Fruit fly (Drosophila melanogaster): ENCODE data around the gene CG12708.
A peak's percentile ranks its signal among the peaks of the same experiment; 100 is the strongest.

The CG12708 gene

DNA sequence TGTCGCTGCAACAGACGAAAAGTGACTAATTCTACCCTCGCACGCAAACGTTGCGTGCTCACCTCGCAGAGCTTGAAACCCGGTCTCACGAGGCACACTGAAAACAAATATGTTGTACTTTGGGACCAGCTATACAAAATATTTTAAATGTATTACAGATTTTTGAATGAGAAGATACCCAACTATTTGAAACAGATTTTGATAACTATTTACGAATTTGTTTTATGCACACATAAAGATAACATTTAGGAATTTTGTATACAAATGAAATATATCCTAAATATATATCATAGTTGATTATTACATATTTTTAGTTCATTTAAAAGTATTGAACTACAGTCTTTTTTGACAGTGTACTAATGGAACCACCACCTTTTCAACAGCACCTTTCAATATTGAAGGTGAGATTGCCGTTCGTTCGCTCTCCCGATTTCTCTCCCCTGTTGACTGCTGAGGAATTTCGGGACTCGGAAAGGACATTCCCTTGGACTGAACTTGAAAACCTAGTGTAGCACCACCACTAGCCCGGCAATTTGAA, 4.2 kb upstream of the CG12708 start, which contains the start of gene CG15646 (continued):
- peak; percentile 55 for TF ChIP-seq ssp (GFP tag; IDR thresholded peaks at IDR 0.05)
- TF ChIP-seq CG6683 (GFP tag; optimal IDR thresholded peaks at IDR 0.05) = no peak
- TF ChIP-seq lmd (GFP tag; IDR thresholded peaks at IDR 0.05) = peak; percentile 69; the same call in 1 of the 2 replicates
- no peak for TF ChIP-seq al (GFP tag; IDR thresholded peaks at IDR 0.05)
- peak; percentile 22 for TF ChIP-seq run (tag; optimal IDR thresholded peaks at IDR 0.05)
- TF ChIP-seq NFAT (GFP tag; IDR thresholded peaks at IDR 0.05) = 0 out of 2 replicates have a peak, but pooled peaks have one; percentile 6
- no peak for TF ChIP-seq cad (GFP tag; optimal IDR thresholded peaks at IDR 0.05)
- TF ChIP-seq Oli (tag; optimal IDR thresholded peaks at IDR 0.05) = peak; percentile 72
- TF ChIP-seq CG4820 (GFP tag; optimal IDR thresholded peaks at IDR 0.05) = peak; percentile 68
- TF ChIP-seq CG8359 (GFP tag; optimal IDR thresholded peaks at IDR 0.05; ENCODE audit: borderline replicate concordance) = peak; percentile 59
- peak; percentile 31 for TF ChIP-seq stwl (tag; optimal IDR thresholded peaks at IDR 0.05)
- TF ChIP-seq NC2α (GFP tag; optimal IDR thresholded peaks at IDR 0.05) = no peak
- no peak for TF ChIP-seq NfI (GFP tag; optimal IDR thresholded peaks at IDR 0.05)
- 0 out of 2 replicates have a peak, but pooled peaks have one; percentile 23 for TF ChIP-seq Rfx (GFP tag; IDR thresholded peaks at IDR 0.05)
- no peak for TF ChIP-seq sna (GFP tag; IDR thresholded peaks at IDR 0.05; ENCODE audit: partially characterized antibody)
- TF ChIP-seq H2.0 (GFP tag; IDR thresholded peaks at IDR 0.05) = no peak
- no peak for TF ChIP-seq prd (optimal IDR thresholded peaks at IDR 0.05)
- TF ChIP-seq prd (GFP tag; IDR thresholded peaks at IDR 0.05) = peak; percentile 85
- no peak for TF ChIP-seq so (GFP tag; IDR thresholded peaks at IDR 0.05)
- peak; percentile 65 for TF ChIP-seq sqz (GFP tag; optimal IDR thresholded peaks at IDR 0.05)
- TF ChIP-seq CG6689 (GFP tag; IDR thresholded peaks at IDR 0.05) = peak; percentile 84
- no peak for TF ChIP-seq CG34376 (GFP tag; optimal IDR thresholded peaks at IDR 0.05)
- TF ChIP-seq vnd (GFP tag; IDR thresholded peaks at IDR 0.05; ENCODE audit: partially characterized antibody) = no peak
- TF ChIP-seq dysf (GFP tag; IDR thresholded peaks at IDR 0.05) = peak; percentile 63; the same call in 2 of the 3 replicates
- peak; percentile 97 for TF ChIP-seq dmrt11E (tag; optimal IDR thresholded peaks at IDR 0.05)
- TF ChIP-seq CG3407 (GFP tag; optimal IDR thresholded peaks at IDR 0.05) = peak; percentile 60
- TF ChIP-seq ERR (GFP tag; optimal IDR thresholded peaks at IDR 0.05) = no peak
- peak; percentile 78 for TF ChIP-seq dmrt99B (tag; optimal IDR thresholded peaks at IDR 0.05)
- peak; percentile 66 for TF ChIP-seq tin (GFP tag; optimal IDR thresholded peaks at IDR 0.05)
- no peak for TF ChIP-seq emc (GFP tag; optimal IDR thresholded peaks at IDR 0.05)
- peak; percentile 98 for TF ChIP-seq CG18476 (GFP tag; optimal IDR thresholded peaks at IDR 0.05)
- peak; percentile 75 for TF ChIP-seq fd96Cb (tag; optimal IDR thresholded peaks at IDR 0.05)
- peak; percentile 58 for TF ChIP-seq CG15479 (GFP tag; optimal IDR thresholded peaks at IDR 0.05)
- no peak for TF ChIP-seq btn (GFP tag; optimal IDR thresholded peaks at IDR 0.05)
- no peak for TF ChIP-seq CG15073 (GFP tag; optimal IDR thresholded peaks at IDR 0.05)
- peak; percentile 93 for TF ChIP-seq CG14710 (tag; optimal IDR thresholded peaks at IDR 0.05)
- no peak for TF ChIP-seq chinmo (GFP tag; IDR thresholded peaks at IDR 0.05; ENCODE audit: partially characterized antibody)
- no peak for TF ChIP-seq CG10321 (GFP tag; IDR thresholded peaks at IDR 0.05)
- TF ChIP-seq CG4404 (GFP tag; IDR thresholded peaks at IDR 0.05) = peak; percentile 84
- TF ChIP-seq HHEX (GFP tag; optimal IDR thresholded peaks at IDR 0.05) = peak; percentile 33
- TF ChIP-seq CG7745 (tag; optimal IDR thresholded peaks at IDR 0.05) = peak; percentile 10
- no peak for TF ChIP-seq CG12071 (GFP tag; optimal IDR thresholded peaks at IDR 0.05)
- TF ChIP-seq CG14860 (GFP tag; IDR thresholded peaks at IDR 0.05; ENCODE audit: partially characterized antibody) = no peak
- TF ChIP-seq Myb (GFP tag; optimal IDR thresholded peaks at IDR 0.05) = no peak
- peak; percentile 39; the same call in 1 of the 2 replicates for TF ChIP-seq Bgb (GFP tag; IDR thresholded peaks at IDR 0.05; ENCODE audit: partially characterized antibody)
- TF ChIP-seq Dref (GFP tag; IDR thresholded peaks at IDR 0.05) = no peak
- TF ChIP-seq ci (GFP tag; IDR thresholded peaks at IDR 0.05) = peak; percentile 51; the same call in 1 of the 3 replicates
- TF ChIP-seq CG10654 (GFP tag; optimal IDR thresholded peaks at IDR 0.05) = peak; percentile 65
- TF ChIP-seq tgo (GFP tag; IDR thresholded peaks at IDR 0.05) = peak; percentile 54; the same call in 2 of the 3 replicates
- peak; percentile 24 for TF ChIP-seq CG12155 (GFP tag; optimal IDR thresholded peaks at IDR 0.05)
- TF ChIP-seq Hr39 (optimal IDR thresholded peaks at IDR 0.05) = no peak
